Fruit fly (Drosophila melanogaster) whole organism, embryonic: Measurements from ENCODE around the gene CG17929.
A peak's percentile ranks its signal among the peaks of the same experiment; 100 is the strongest.

ENCODE experiments used
- Adf1 ChIP-seq: fragments of 200-800 bp; sonication (Bioruptor generic); IDR thresholded peaks from 2 replicates; pipeline ENCODE4 v1.3.6; 2022; ENCODE audit warnings: missing biosample characterization, missing genetic modification characterization
- Bdp1 ChIP-seq: fragments of 200-800 bp; sonication (Bioruptor generic); optimal IDR thresholded peaks from 3 replicates; lab custom pipeline; 2016; ENCODE audit warnings: missing biosample characterization, missing genetic modification characterization
- CG11695 ChIP-seq: fragments of 200-800 bp; sonication (Bioruptor generic); IDR thresholded peaks from 3 replicates; pipeline ENCODE4 v1.3.6; 2022; ENCODE audit warnings: missing biosample characterization, missing genetic modification characterization
- CG13296 ChIP-seq: fragments of 200-800 bp; sonication (Bioruptor generic); optimal IDR thresholded peaks from 3 replicates; lab custom pipeline; 2018; ENCODE audit warnings: missing biosample characterization, mild to moderate bottlenecking, missing genetic modification characterization
- CG15514 ChIP-seq: fragments of 200-800 bp; sonication (Bioruptor generic); optimal IDR thresholded peaks from 3 replicates; lab custom pipeline; 2017; ENCODE audit warnings: missing biosample characterization, missing genetic modification characterization, mild to moderate bottlenecking, moderate library complexity, missing genetic modification reagents
- CG16815 ChIP-seq: fragments of 200-800 bp; sonication (Bioruptor generic); optimal IDR thresholded peaks from 3 replicates; lab custom pipeline; 2017; ENCODE audit warnings: missing biosample characterization, mild to moderate bottlenecking, missing genetic modification characterization
- CG17385 ChIP-seq: fragments of 200-800 bp; sonication (Bioruptor generic); optimal IDR thresholded peaks from 3 replicates; lab custom pipeline; 2018; ENCODE audit warnings: missing biosample characterization, mild to moderate bottlenecking, missing genetic modification characterization
- CG17912 ChIP-seq: fragments of 200-800 bp; sonication (Bioruptor generic); optimal IDR thresholded peaks from 2 replicates; lab custom pipeline; 2018; ENCODE audit warnings: missing biosample characterization, mild to moderate bottlenecking, missing genetic modification characterization
- CG1832 ChIP-seq: fragments of 200-800 bp; sonication (Bioruptor generic); optimal IDR thresholded peaks from 2 replicates; lab custom pipeline; 2017; ENCODE audit warnings: missing biosample characterization, mild to moderate bottlenecking, missing genetic modification characterization, inconsistent platforms
- CG2202 ChIP-seq: fragments of 200-800 bp; sonication (Bioruptor generic); optimal IDR thresholded peaks from 2 replicates; lab custom pipeline; 2018; ENCODE audit warnings: missing biosample characterization, mild to moderate bottlenecking, missing genetic modification characterization
- CG2678 ChIP-seq: fragments of 200-800 bp; sonication (Bioruptor generic); optimal IDR thresholded peaks from 3 replicates; lab custom pipeline; 2019; ENCODE audit warnings: missing biosample characterization, mild to moderate bottlenecking, missing genetic modification characterization, moderate library complexity
- CG33557 ChIP-seq: fragments of 200-800 bp; sonication (Bioruptor generic); optimal IDR thresholded peaks from 2 replicates; lab custom pipeline; 2019; ENCODE audit warnings: missing biosample characterization, mild to moderate bottlenecking, missing genetic modification characterization, moderate library complexity
- CG3726 ChIP-seq: fragments of 200-800 bp; sonication (Bioruptor generic); IDR thresholded peaks from 3 replicates; pipeline ENCODE4, ENCODE4 v1.3.6; 2022; ENCODE audit warnings: missing biosample characterization, missing genetic modification characterization
- CG4328 ChIP-seq: fragments of 200-800 bp; sonication (Bioruptor generic); optimal IDR thresholded peaks from 3 replicates; lab custom pipeline; 2017; ENCODE audit warnings: missing biosample characterization, missing genetic modification reagents, missing genetic modification characterization
- CG4424 ChIP-seq: fragments of 200-800 bp; sonication (Bioruptor generic); optimal IDR thresholded peaks from 3 replicates; lab custom pipeline; 2016; ENCODE audit warnings: missing biosample characterization, missing genetic modification characterization
- CG4820 ChIP-seq: fragments of 200-800 bp; sonication (Bioruptor generic); optimal IDR thresholded peaks from 3 replicates; lab custom pipeline; 2016; ENCODE audit warnings: missing biosample characterization, missing genetic modification characterization
- CG7786 ChIP-seq: fragments of 200-800 bp; sonication (Bioruptor generic); optimal IDR thresholded peaks from 2 replicates; lab custom pipeline; 2016; ENCODE audit warnings: missing biosample characterization, missing genetic modification characterization
- CG8089 ChIP-seq: fragments of 200-800 bp; sonication (Bioruptor generic); optimal IDR thresholded peaks from 3 replicates; lab custom pipeline; 2016; ENCODE audit warnings: missing biosample characterization, missing genetic modification characterization
- CG8924 ChIP-seq: fragments of 200-800 bp; optimal IDR thresholded peaks from 3 replicates; lab custom pipeline; 2019; ENCODE audit warnings: missing biosample characterization, mild to moderate bottlenecking, missing genetic modification characterization, moderate library complexity
- CG9876 ChIP-seq: fragments of 200-800 bp; sonication (Bioruptor generic); optimal IDR thresholded peaks from 2 replicates; lab custom pipeline; 2016; ENCODE audit warnings: missing biosample characterization, missing genetic modification characterization
- Camta ChIP-seq: fragments of 200-800 bp; sonication (Bioruptor generic); optimal IDR thresholded peaks from 2 replicates; lab custom pipeline; 2016; ENCODE audit warnings: missing biosample characterization, missing genetic modification characterization
- D ChIP-seq, 2 experiments: fragments of 200-800 bp in 1 of 2; fragments of >200 bp in 1 of 2; sonication (Bioruptor generic) in 1 of 2; optimal IDR thresholded peaks; 2 replicates in 1 of 2; 3 replicates in 1 of 2; lab custom pipeline; 2017; ENCODE audit warnings: mild to moderate bottlenecking in 1 of 2, missing biosample characterization in 1 of 2, missing genetic modification characterization in 1 of 2, missing genetic modification reagents in 1 of 2
- E2f1 ChIP-seq: fragments of 200-800 bp; sonication (Bioruptor generic); IDR thresholded peaks from 2 replicates; pipeline ENCODE4 v1.3.6; 2022; ENCODE audit warnings: missing biosample characterization, missing genetic modification characterization
- ERR ChIP-seq: fragments of 200-800 bp; sonication (Bioruptor generic); optimal IDR thresholded peaks from 2 replicates; lab custom pipeline; 2016; ENCODE audit warnings: missing biosample characterization, missing genetic modification characterization
- Fer2 ChIP-seq: fragments of 200-800 bp; sonication (Bioruptor generic); optimal IDR thresholded peaks from 2 replicates; lab custom pipeline; 2018; ENCODE audit warnings: missing biosample characterization, mild to moderate bottlenecking, missing genetic modification characterization, moderate library complexity
- Hand ChIP-seq: fragments of 200-800 bp; sonication (Bioruptor generic); optimal IDR thresholded peaks from 2 replicates; lab custom pipeline; 2017; ENCODE audit warnings: mild to moderate bottlenecking, missing biosample characterization, missing genetic modification reagents, missing genetic modification characterization
- Hey ChIP-seq: fragments of 200-800 bp; sonication (Bioruptor generic); optimal IDR thresholded peaks from 3 replicates; lab custom pipeline; 2018; ENCODE audit warnings: missing biosample characterization, mild to moderate bottlenecking, missing genetic modification characterization
- Hmr ChIP-seq: fragments of 200-800 bp; sonication (Bioruptor generic); optimal IDR thresholded peaks from 3 replicates; lab custom pipeline; 2017; ENCODE audit warnings: mild to moderate bottlenecking, missing biosample characterization, missing genetic modification reagents, missing genetic modification characterization
- Nf-YB ChIP-seq: fragments of 200-800 bp; sonication (Bioruptor generic); optimal IDR thresholded peaks from 3 replicates; lab custom pipeline; 2019; ENCODE audit warnings: missing biosample characterization, mild to moderate bottlenecking, missing genetic modification characterization, moderate library complexity
- Optix ChIP-seq: fragments of 200-800 bp; sonication (Bioruptor generic); IDR thresholded peaks from 3 replicates; pipeline ENCODE4 v1.3.6; 2022; ENCODE audit warnings: missing biosample characterization, missing genetic modification characterization
- ara ChIP-seq: fragments of 200-800 bp; sonication (Bioruptor generic); IDR thresholded peaks from 2 replicates; pipeline ENCODE4 v1.3.6; 2022; ENCODE audit warnings: missing biosample characterization, missing genetic modification characterization
- dysf ChIP-seq: fragments of 200-800 bp; sonication (Bioruptor generic); IDR thresholded peaks from 3 replicates; pipeline ENCODE4 v1.3.6; 2022; ENCODE audit warnings: missing biosample characterization, missing genetic modification characterization
- esg ChIP-seq: fragments of 200-800 bp; sonication (Bioruptor generic); conservative IDR thresholded peaks from 2 replicates; pipeline ENCODE4 v1.3.6; 2022; ENCODE audit warnings: missing biosample characterization, missing genetic modification characterization
- ewg ChIP-seq: fragments of 200-800 bp; sonication (Bioruptor generic); optimal IDR thresholded peaks from 3 replicates; lab custom pipeline; 2017; ENCODE audit warnings: mild to moderate bottlenecking, missing biosample characterization, missing genetic modification reagents, missing genetic modification characterization
- fd96Cb ChIP-seq: fragments of 200-800 bp; sonication (Bioruptor generic); optimal IDR thresholded peaks from 2 replicates; lab custom pipeline; 2018; ENCODE audit warnings: missing biosample characterization, mild to moderate bottlenecking, missing genetic modification characterization, moderate library complexity
- gcm ChIP-seq: fragments of 200-800 bp; sonication (Bioruptor generic); optimal IDR thresholded peaks from 2 replicates; lab custom pipeline; 2019; ENCODE audit warnings: missing biosample characterization, mild to moderate bottlenecking, missing genetic modification characterization, moderate library complexity
- gcm2 ChIP-seq: fragments of 200-800 bp; sonication (Bioruptor generic); optimal IDR thresholded peaks from 2 replicates; lab custom pipeline; 2016; ENCODE audit warnings: missing biosample characterization, missing genetic modification characterization
- gt ChIP-seq: fragments of 200-800 bp; sonication (Bioruptor generic); IDR thresholded peaks from 2 replicates; pipeline ENCODE4 v1.3.6; 2022; ENCODE audit warnings: missing biosample characterization, missing genetic modification characterization
- lilli ChIP-seq: fragments of 200-800 bp; sonication (Bioruptor generic); optimal IDR thresholded peaks from 3 replicates; lab custom pipeline; 2016; ENCODE audit warnings: missing biosample characterization, missing genetic modification characterization
- mam ChIP-seq: fragments of 200-800 bp; sonication (Bioruptor generic); optimal IDR thresholded peaks from 3 replicates; lab custom pipeline; 2016; ENCODE audit warnings: missing biosample characterization, missing genetic modification characterization
- mirr ChIP-seq: fragments of 200-800 bp; sonication (Bioruptor generic); optimal IDR thresholded peaks from 3 replicates; lab custom pipeline; 2018; ENCODE audit warnings: missing biosample characterization, mild to moderate bottlenecking, missing genetic modification characterization
- onecut ChIP-seq: fragments of 200-800 bp; sonication (Bioruptor generic); IDR thresholded peaks from 2 replicates; pipeline ENCODE4 v1.3.6; 2022; ENCODE audit warnings: missing biosample characterization, missing genetic modification characterization
- p53 ChIP-seq: fragments of 200-800 bp; sonication (Bioruptor generic); optimal IDR thresholded peaks from 2 replicates; lab custom pipeline; 2016; ENCODE audit warnings: missing biosample characterization, missing genetic modification characterization
- pnt ChIP-seq: fragments of 200-800 bp; sonication (Bioruptor generic); optimal IDR thresholded peaks from 3 replicates; lab custom pipeline; 2016; ENCODE audit warnings: missing biosample characterization, missing genetic modification characterization
- psq ChIP-seq: fragments of 200-800 bp; sonication (Bioruptor generic); optimal IDR thresholded peaks from 2 replicates; lab custom pipeline; 2017; ENCODE audit warnings: missing biosample characterization, missing genetic modification characterization
- run ChIP-seq: fragments of 200-800 bp; sonication (Bioruptor generic); optimal IDR thresholded peaks from 3 replicates; lab custom pipeline; 2018; ENCODE audit warnings: missing biosample characterization, mild to moderate bottlenecking, missing genetic modification characterization
- sens ChIP-seq: fragments of 200-800 bp; sonication (Bioruptor generic); peaks from one replicate; lab custom pipeline; 2016; ENCODE audit warnings: missing biosample characterization, missing genetic modification characterization
- stwl ChIP-seq: fragments of 200-800 bp; sonication (Bioruptor generic); optimal IDR thresholded peaks from 3 replicates; lab custom pipeline; 2018; ENCODE audit warnings: missing biosample characterization, mild to moderate bottlenecking, missing genetic modification characterization, moderate library complexity
- trem ChIP-seq: fragments of 200-800 bp; optimal IDR thresholded peaks from 3 replicates; lab custom pipeline; 2019; ENCODE audit warnings: missing biosample characterization, mild to moderate bottlenecking, missing genetic modification characterization, moderate library complexity
- vfl ChIP-seq: fragments of 200-800 bp; sonication (Bioruptor generic); optimal IDR thresholded peaks from 2 replicates; lab custom pipeline; 2016; ENCODE audit warnings: missing biosample characterization, missing genetic modification characterization

The CG17929 gene

DNA sequence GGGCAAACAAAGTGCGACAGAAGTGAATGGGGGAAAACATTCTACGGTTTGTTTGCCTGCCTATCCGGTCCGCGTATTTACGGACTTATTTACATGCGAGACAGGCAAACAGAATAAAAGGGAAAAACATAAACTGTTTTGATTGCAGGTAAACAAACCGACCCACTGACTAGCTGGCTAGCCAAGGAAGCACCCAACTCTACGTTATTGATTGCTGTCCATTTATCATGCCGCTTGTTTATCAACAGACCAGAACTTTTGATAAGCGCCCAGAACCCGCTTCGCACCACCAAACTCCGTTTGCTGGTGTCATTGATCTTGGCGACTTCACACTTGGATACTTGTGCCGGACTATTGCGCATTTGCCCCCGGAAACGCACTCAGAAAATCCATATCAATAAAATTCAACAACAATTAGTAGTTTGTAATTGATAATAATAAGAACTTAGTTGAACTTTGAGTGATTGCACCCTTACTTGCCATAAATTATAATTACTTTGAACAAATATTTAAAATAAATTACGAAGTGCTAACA, 6.6 kb downstream of the CG17929 start (continued):
- TF ChIP-seq mam (peak; percentile 31), Adf1 (GFP tag; lab: Robert Waterston, UW) (no peak), psq (GFP tag; lab: Kevin White, UChicago) (peak; percentile 30), fd96Cb (tag; lab: Kevin White, UChicago) (no peak), CG3726 (GFP tag; lab: Robert Waterston, UW) (peak; percentile 70; the same call in 2 of the 3 replicates), vfl (GFP tag; lab: Kevin White, UChicago) (no peak), Fer2 (peak; percentile 50), CG15514 (peak; percentile 39), esg (GFP tag; lab: Robert Waterston, UW) (no peak), sens (peak; percentile 96), CG8924 (tag; lab: Kevin White, UChicago) (peak; percentile 31), ERR (GFP tag; lab: Kevin White, UChicago) (peak; percentile 26), gcm (GFP tag; lab: Kevin White, UChicago) (peak; percentile 41), Hmr (GFP tag; lab: Kevin White, UChicago) (peak; percentile 66), CG17912 (GFP tag; lab: Kevin White, UChicago) (peak; percentile 36), Bdp1 (GFP tag; lab: Kevin White, UChicago) (peak; percentile 78), CG13296 (peak; percentile 73), p53 (GFP tag; lab: Kevin White, UChicago) (peak; percentile 37), CG4820 (no peak), CG2202 (tag; lab: Kevin White, UChicago) (peak; percentile 88), CG2678 (peak; percentile 72), CG16815 (peak; percentile 24), gt (no peak), ewg (GFP tag; lab: Kevin White, UChicago) (peak; percentile 66), CG33557 (GFP tag; lab: Kevin White, UChicago) (peak; percentile 89), CG1832 (GFP tag; lab: Kevin White, UChicago) (no peak), Camta (peak; percentile 70), dysf (peak; percentile 50; the same call in 2 of the 3 replicates), CG11695 (0 out of 3 replicates have a peak, but pooled peaks have one; percentile 61), Hand (GFP tag; lab: Kevin White, UChicago) (no peak), mirr (GFP tag; lab: Kevin White, UChicago) (peak; percentile 72), CG17385 (GFP tag; lab: Kevin White, UChicago) (peak; percentile 44), Optix (GFP tag; lab: Robert Waterston, UW) (0 out of 3 replicates have a peak, but pooled peaks have one; percentile 36), gcm2 (GFP tag; lab: Kevin White, UChicago) (no peak), E2f1 (GFP tag; lab: Robert Waterston, UW) (peak; percentile 55; the same call in 1 of the 2 replicates), CG8089 (GFP tag; lab: Kevin White, UChicago) (peak; percentile 86), stwl (no peak), lilli (GFP tag; lab: Kevin White, UChicago) (no peak), CG7786 (peak; percentile 54), Nf-YB (GFP tag; lab: Kevin White, UChicago) (peak; percentile 42), pnt (peak; percentile 4), run (tag; lab: Kevin White, UChicago) (peak; percentile 11), ara (peak; percentile 72), CG4328 (GFP tag; lab: Kevin White, UChicago) (peak; percentile 73), D (optimal IDR thresholded peaks at IDR 0.05; lab: Kevin White, UChicago) (no peak), D (GFP tag; optimal IDR thresholded peaks at IDR 0.05; lab: Kevin White, UChicago) (peak; percentile 55), Hey (tag; lab: Kevin White, UChicago) (peak; percentile 70), CG9876 (GFP tag; lab: Kevin White, UChicago) (no peak), CG4424 (GFP tag; lab: Kevin White, UChicago) (peak; percentile 28), trem (no peak), onecut (GFP tag; lab: Robert Waterston, UW) (peak; percentile 52)
